Fruit fly (Drosophila melanogaster): ENCODE measurements around the gene SCCRO4.

- no peak for TF ChIP-seq svp (GFP tag)
- TF ChIP-seq CG1621 (tag; optimal IDR thresholded peaks at IDR 0.05) = no peak
Measured at dm6 chr3L:20302081-20302630, 2.9 kb downstream of the SCCRO4 start, which contains the start of gene Pex23.
